Fruit fly (Drosophila melanogaster) Kc167 (cell line): ENCODE data around the gene Mgat2.

ENCODE experiments used
- Myc ChIP-seq: fragments of >200 bp; optimal IDR thresholded peaks from 2 replicates; lab custom pipeline; 2017; ENCODE audit warnings: missing external identifiers
- h ChIP-seq: fragments of >200 bp; optimal IDR thresholded peaks from 3 replicates; lab custom pipeline; 2018; ENCODE audit warnings: missing external identifiers
- psq ChIP-seq: fragments of >200 bp; optimal IDR thresholded peaks from 2 replicates; lab custom pipeline; 2017; ENCODE audit warnings: missing external identifiers

DNA sequence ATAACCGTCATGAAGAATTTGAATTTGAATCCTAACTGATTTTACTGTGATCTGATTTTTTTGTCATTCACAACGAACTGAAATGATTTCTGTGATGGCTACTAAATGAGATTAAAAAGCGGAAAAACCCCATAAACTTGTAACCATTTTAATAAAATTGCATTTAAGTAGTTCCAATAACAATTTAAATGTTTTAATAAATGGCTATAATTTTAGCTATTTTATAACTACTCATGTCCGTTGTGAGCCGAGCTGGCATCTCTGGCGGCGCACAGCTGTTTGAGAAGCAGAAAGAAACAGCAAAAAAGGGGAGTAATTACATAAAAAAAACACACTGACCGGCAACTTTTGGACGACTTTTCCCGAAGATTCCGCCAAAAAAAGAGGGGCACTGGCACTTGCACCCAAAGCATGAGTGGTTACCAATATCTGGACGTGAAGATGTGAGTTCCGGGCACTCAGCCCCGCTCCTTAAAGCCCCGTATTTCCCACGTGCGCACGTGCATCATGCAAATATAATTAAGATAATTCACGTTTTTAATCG is 34.6 kb upstream of the Mgat2 start, which contains the start of the genes CG7950 and Rpp14a:
- TF ChIP-seq psq (lab: Kevin White, UChicago) (no peak), Myc (lab: Kevin White, UChicago) (no peak), h (lab: Kevin White, UChicago) (no peak)
